Worm (Caenorhabditis elegans) whole organism, young adult: ENCODE data around the gene cox-11.

Experiments used
- B0336.3 ChIP-seq: fragments of 200-800 bp; sonication (Bioruptor generic); IDR thresholded peaks from 2 replicates; pipeline ENCODE4 v1.3.6; 2022; ENCODE audit warnings: missing genetic modification characterization, missing compliant biosample characterization
- D2030.7 ChIP-seq: fragments of 200-800 bp; sonication (Bioruptor generic); IDR thresholded peaks from 2 replicates; pipeline ENCODE4 v1.3.6; 2022; ENCODE audit warnings: missing genetic modification reagents, missing genetic modification characterization, missing compliant biosample characterization
- F22D6.2 ChIP-seq: sonication (generic microtip); optimal IDR thresholded peaks from 2 replicates; lab custom pipeline; 2016; ENCODE audit warnings: mild to moderate bottlenecking, missing genetic modification characterization, missing compliant biosample characterization
- F23B12.7 ChIP-seq: sonication (generic microtip); optimal IDR thresholded peaks from 2 replicates; lab custom pipeline; 2017; ENCODE audit warnings: missing genetic modification characterization, mild to moderate bottlenecking, missing compliant biosample characterization, antibody characterized with exemption, moderate library complexity; ENCODE audit not compliant: insufficient read depth
- F33H1.4 ChIP-seq: fragments of 200-800 bp; sonication (Bioruptor generic); IDR thresholded peaks from 2 replicates; pipeline ENCODE4 v1.3.6; 2022; ENCODE audit warnings: missing genetic modification reagents, missing genetic modification characterization, missing compliant biosample characterization
- F37B4.10 ChIP-seq: fragments of 200-800 bp; sonication (Bioruptor generic); IDR thresholded peaks from 2 replicates; pipeline ENCODE4 v1.3.6; 2022; ENCODE audit warnings: missing genetic modification characterization, missing compliant biosample characterization
- F49E8.2 ChIP-seq: sonication (generic microtip); optimal IDR thresholded peaks from 3 replicates; lab custom pipeline; 2017; ENCODE audit warnings: missing genetic modification characterization, mild to moderate bottlenecking, missing compliant biosample characterization, antibody characterized with exemption, moderate library complexity; ENCODE audit not compliant: insufficient read depth
- K12H6.12 ChIP-seq: fragments of 200-800 bp; sonication (Bioruptor generic); optimal IDR thresholded peaks from 2 replicates; lab custom pipeline; 2018; ENCODE audit warnings: mild to moderate bottlenecking, missing genetic modification characterization, missing compliant biosample characterization
- Y53G8AR.9 ChIP-seq: fragments of 200-800 bp; sonication (Bioruptor generic); conservative IDR thresholded peaks from 2 replicates; pipeline ENCODE4 v1.3.6; 2022; ENCODE audit warnings: missing genetic modification reagents, missing genetic modification characterization, missing compliant biosample characterization
- Y95B8A.8 ChIP-seq: fragments of 200-800 bp; sonication (Bioruptor generic); IDR thresholded peaks from 2 replicates; pipeline ENCODE4 v1.3.6; 2022; ENCODE audit warnings: missing genetic modification reagents, missing genetic modification characterization, missing compliant biosample characterization
- attf-5 ChIP-seq: fragments of 200-800 bp; sonication (Bioruptor generic); optimal IDR thresholded peaks from 2 replicates; lab custom pipeline; 2018; ENCODE audit warnings: mild to moderate bottlenecking, missing genetic modification characterization, missing compliant biosample characterization
- cebp-2 ChIP-seq: fragments of 200-800 bp; sonication (Bioruptor generic); IDR thresholded peaks from 2 replicates; pipeline ENCODE4 v1.3.6; 2022; ENCODE audit warnings: missing genetic modification characterization, missing compliant biosample characterization
- ceh-40 ChIP-seq: fragments of 200-800 bp; sonication (Bioruptor generic); IDR thresholded peaks from 2 replicates; pipeline ENCODE4 v1.3.6; 2022; ENCODE audit warnings: missing genetic modification characterization, missing compliant biosample characterization
- ceh-91 ChIP-seq: fragments of 200-800 bp; sonication (Bioruptor generic); IDR thresholded peaks from 2 replicates; pipeline ENCODE4 v1.3.6; 2022; ENCODE audit warnings: missing genetic modification reagents, missing genetic modification characterization, missing compliant biosample characterization
- chd-7 ChIP-seq: sonication (generic microtip); optimal IDR thresholded peaks from 2 replicates; lab custom pipeline; 2016; ENCODE audit warnings: mild to moderate bottlenecking, missing genetic modification characterization, moderate library complexity, missing compliant biosample characterization
- dpl-1 ChIP-seq: fragments of 150-350 bp; optimal IDR thresholded peaks from 2 replicates; lab custom pipeline; 2014; ENCODE audit warnings: missing biosample characterization, missing genetic modification reagents, missing genetic modification characterization
- efl-1 ChIP-seq: fragments of 150-350 bp; optimal IDR thresholded peaks from 2 replicates; lab custom pipeline; 2014; ENCODE audit warnings: missing biosample characterization, missing genetic modification reagents, missing genetic modification characterization
- egrh-3 ChIP-seq: fragments of 200-800 bp; sonication (Bioruptor generic); IDR thresholded peaks from 2 replicates; pipeline ENCODE4 v1.3.6; 2022; ENCODE audit warnings: missing genetic modification reagents, missing genetic modification characterization, missing compliant biosample characterization
- gei-17 ChIP-seq: fragments of 200-800 bp; sonication (Bioruptor generic); optimal IDR thresholded peaks from 2 replicates; lab custom pipeline; 2018; ENCODE audit warnings: mild to moderate bottlenecking, missing genetic modification characterization, missing compliant biosample characterization
- hlh-26 ChIP-seq: fragments of 200-800 bp; sonication (Bioruptor generic); conservative IDR thresholded peaks from 2 replicates; pipeline ENCODE4 v1.3.6; 2022; ENCODE audit warnings: missing genetic modification reagents, missing genetic modification characterization, missing compliant biosample characterization
- hmg-1.2 ChIP-seq: fragments of 200-800 bp; sonication (Bioruptor generic); IDR thresholded peaks from 2 replicates; pipeline ENCODE4 v1.3.6; 2022; ENCODE audit warnings: missing genetic modification reagents, missing genetic modification characterization, missing compliant biosample characterization
- hmg-20 ChIP-seq: fragments of 200-800 bp; sonication (Bioruptor generic); IDR thresholded peaks from 2 replicates; pipeline ENCODE4 v1.3.6; 2022; ENCODE audit warnings: missing genetic modification reagents, missing genetic modification characterization, missing compliant biosample characterization
- hrde-1 ChIP-seq: sonication (generic microtip); optimal IDR thresholded peaks from 2 replicates; lab custom pipeline; 2016; ENCODE audit warnings: missing genetic modification characterization, mild to moderate bottlenecking, missing compliant biosample characterization, moderate library complexity, missing genotype, missing genetic modification reagents, borderline replicate concordance
- lag-1 ChIP-seq: fragments of 200-800 bp; sonication (Bioruptor generic); IDR thresholded peaks from 2 replicates; pipeline ENCODE4 v1.3.6; 2022; ENCODE audit warnings: missing genetic modification reagents, missing genetic modification characterization, missing compliant biosample characterization
- let-607 ChIP-seq, 2 experiments: fragments of 200-800 bp in 1 of 2; sonication (Bioruptor generic) in 1 of 2; sonication (generic microtip) in 1 of 2; optimal IDR thresholded peaks; 2 replicates each; lab custom pipeline; 2016 to 2018; ENCODE audit warnings: mild to moderate bottlenecking in 2 of 2, missing compliant biosample characterization in 2 of 2, missing genetic modification characterization in 2 of 2, moderate library complexity in 2 of 2, missing genotype in 1 of 2
- lir-1 ChIP-seq: fragments of 200-800 bp; sonication (Bioruptor generic); conservative IDR thresholded peaks from 2 replicates; pipeline ENCODE4 v1.3.6; 2022; ENCODE audit warnings: missing genetic modification reagents, missing genetic modification characterization, missing compliant biosample characterization
- lsl-1 ChIP-seq: fragments of 200-800 bp; sonication (Bioruptor generic); optimal IDR thresholded peaks from 2 replicates; lab custom pipeline; 2018; ENCODE audit warnings: mild to moderate bottlenecking, missing genetic modification characterization, moderate library complexity, missing compliant biosample characterization
- madf-6 ChIP-seq: fragments of 200-800 bp; sonication (Bioruptor generic); IDR thresholded peaks from 2 replicates; pipeline ENCODE4 v1.3.6; 2022; ENCODE audit warnings: missing genetic modification reagents, missing genetic modification characterization, missing compliant biosample characterization
- mcd-1 ChIP-seq: fragments of 200-800 bp; sonication (Bioruptor generic); IDR thresholded peaks from 2 replicates; pipeline ENCODE4 v1.3.6; 2022; ENCODE audit warnings: missing genetic modification reagents, missing genetic modification characterization, missing compliant biosample characterization
- mel-28 ChIP-seq: sonication (generic microtip); optimal IDR thresholded peaks from 2 replicates; lab custom pipeline; 2016; ENCODE audit warnings: borderline replicate concordance, mild to moderate bottlenecking, missing genetic modification characterization, missing compliant biosample characterization
- nhr-120 ChIP-seq: fragments of 200-800 bp; sonication (Bioruptor generic); IDR thresholded peaks from 2 replicates; pipeline ENCODE4 v1.3.6; 2022; ENCODE audit warnings: missing genetic modification characterization, missing compliant biosample characterization
- nhr-179 ChIP-seq: sonication (generic microtip); optimal IDR thresholded peaks from 2 replicates; lab custom pipeline; 2016; ENCODE audit warnings: mild to moderate bottlenecking, missing genetic modification characterization, missing compliant biosample characterization
- nhr-27 ChIP-seq: fragments of 200-800 bp; sonication (Bioruptor generic); optimal IDR thresholded peaks from 2 replicates; lab custom pipeline; 2018; ENCODE audit warnings: mild to moderate bottlenecking, missing genetic modification characterization, moderate library complexity, missing compliant biosample characterization
- nhr-80 ChIP-seq: sonication (generic microtip); optimal IDR thresholded peaks from 2 replicates; lab custom pipeline; 2016; ENCODE audit warnings: missing genetic modification characterization, missing compliant biosample characterization
- nhr-90 ChIP-seq: sonication (generic microtip); optimal IDR thresholded peaks from 2 replicates; lab custom pipeline; 2016; ENCODE audit warnings: missing genotype, mild to moderate bottlenecking, missing genetic modification characterization, missing compliant biosample characterization
- rcor-1 ChIP-seq: fragments of 200-800 bp; sonication (Bioruptor generic); IDR thresholded peaks from 2 replicates; pipeline ENCODE4 v1.3.6; 2022; ENCODE audit warnings: missing genetic modification reagents, missing genetic modification characterization, missing compliant biosample characterization
- snpc-4 ChIP-seq, 5 experiments: fragments of 150-350 bp in 1 of 5; sonication (generic microtip) in 4 of 5; optimal IDR thresholded peaks; 2 replicates each; lab custom pipeline; 2014 to 2018; ENCODE audit warnings: missing genetic modification characterization in 5 of 5, missing biosample characterization in 3 of 5, antibody characterized with exemption in 2 of 5, mild to moderate bottlenecking in 2 of 5, missing compliant biosample characterization in 2 of 5, missing genotype in 2 of 5, moderate library complexity in 2 of 5, missing genetic modification reagents in 1 of 5
- tbp1 ChIP-seq: fragments of 200-800 bp; sonication (Bioruptor generic); optimal IDR thresholded peaks from 2 replicates; lab custom pipeline; 2018; ENCODE audit warnings: mild to moderate bottlenecking, missing genetic modification characterization, missing compliant biosample characterization
- tbx-9 ChIP-seq: sonication (generic microtip); optimal IDR thresholded peaks from 2 replicates; lab custom pipeline; 2016; ENCODE audit warnings: borderline replicate concordance, missing genetic modification characterization, inconsistent platforms, missing compliant biosample characterization
- xnd-1 ChIP-seq: sonication (generic microtip); optimal IDR thresholded peaks from 2 replicates; lab custom pipeline; 2016; ENCODE audit warnings: missing genotype, missing genetic modification reagents, missing genetic modification characterization, missing compliant biosample characterization
- ztf-25 ChIP-seq: fragments of 200-800 bp; sonication (Bioruptor generic); IDR thresholded peaks from 2 replicates; pipeline ENCODE4 v1.3.6; 2022; ENCODE audit warnings: missing genetic modification reagents, missing genetic modification characterization, missing compliant biosample characterization
- ztf-28 ChIP-seq: fragments of 200-800 bp; sonication (Bioruptor generic); IDR thresholded peaks from 2 replicates; pipeline ENCODE4 v1.3.6; 2022; ENCODE audit warnings: missing genetic modification reagents, missing genetic modification characterization, missing compliant biosample characterization

cox-11 gene

ce11 chrIV:13272494-13272893, 28.4 kb downstream of the cox-11 start, which contains the start of gene unc-26:
Gene unc-26, minus strand, starts transcription at chrIV:13272516.
- TF ChIP-seq mcd-1 (GFP tag; lab: Robert Waterston, UW) (no peak), hmg-1.2 (GFP tag; lab: Robert Waterston, UW) (peak; percentile 93)

ce11 chrIV:13282778-13283177, 38.7 kb downstream of the cox-11 start, which contains the start of gene cpsf-3:
Gene cpsf-3, minus strand, starts transcription at chrIV:13282878.
- TF ChIP-seq let-607 (tag; optimal IDR thresholded peaks at IDR 0.05; lab: Kevin White, UChicago), result no peak
- TF ChIP-seq F23B12.7 (tag; lab: Kevin White, UChicago), result no peak
- no peak for TF ChIP-seq hmg-20 (GFP tag; lab: Robert Waterston, UW)
- no peak for TF ChIP-seq madf-6 (GFP tag; lab: Robert Waterston, UW)
- TF ChIP-seq ztf-28 (GFP tag; lab: Robert Waterston, UW), result no peak
- no peak for TF ChIP-seq nhr-120 (GFP tag; lab: Robert Waterston, UW)
- TF ChIP-seq F37B4.10 (GFP tag; lab: Robert Waterston, UW), result no peak

- TF ChIP-seq efl-1 (GFP tag; lab: Kevin White, UChicago) (peak; percentile 21), ceh-40 (GFP tag; lab: Robert Waterston, UW) (no peak), nhr-179 (no peak), hrde-1 (no peak), cebp-2 (0 out of 2 replicates have a peak, but pooled peaks have one; percentile 51), lag-1 (no peak), attf-5 (GFP tag; lab: Kevin White, UChicago) (peak; percentile 16), snpc-4 (GFP tag; optimal IDR thresholded peaks at IDR 0.05; lab: Kevin White, UChicago) (no peak), snpc-4 (tag; optimal IDR thresholded peaks at IDR 0.05; lab: Kevin White, UChicago) (no peak), F22D6.2 (tag; lab: Kevin White, UChicago) (no peak), Y95B8A.8 (no peak), tbx-9 (tag; lab: Kevin White, UChicago) (no peak), chd-7 (tag; lab: Kevin White, UChicago) (no peak), egrh-3 (no peak), nhr-80 (tag; lab: Kevin White, UChicago) (no peak), B0336.3 (GFP tag; lab: Robert Waterston, UW) (no peak), K12H6.12 (tag; lab: Kevin White, UChicago) (no peak), ceh-91 (GFP tag; lab: Robert Waterston, UW) (no peak)
Measured at ce11 chrIV:13289321-13289720, 45.2 kb downstream of the cox-11 start, which contains the start of gene Y67H2A.10. Gene Y67H2A.10, minus strand, starts transcription at chrIV:13289504.

- TF ChIP-seq hlh-26 (GFP tag; lab: Robert Waterston, UW) (no peak), nhr-27 (no peak), xnd-1 (tag; lab: Kevin White, UChicago) (peak; percentile 20), lir-1 (GFP tag; lab: Robert Waterston, UW) (no peak), dpl-1 (peak; percentile 4), D2030.7 (GFP tag; lab: Robert Waterston, UW) (peak; percentile 50; the same call in 1 of the 2 replicates), rcor-1 (GFP tag; lab: Robert Waterston, UW) (no peak), F37B4.10 (GFP tag; lab: Robert Waterston, UW) (no peak), mel-28 (tag; lab: Kevin White, UChicago) (no peak), F49E8.2 (tag; lab: Kevin White, UChicago) (peak; percentile 54), ceh-40 (GFP tag; lab: Robert Waterston, UW) (no peak), snpc-4 (GFP tag; optimal IDR thresholded peaks at IDR 0.05; lab: Kevin White, UChicago) (no peak), snpc-4 (tag; optimal IDR thresholded peaks at IDR 0.05; lab: Kevin White, UChicago) (peak in 1 of 4 experiments; percentile 43), cebp-2 (no peak), F33H1.4 (GFP tag; lab: Robert Waterston, UW) (peak; percentile 77), Y53G8AR.9 (GFP tag; lab: Robert Waterston, UW) (no peak), gei-17 (GFP tag; lab: Kevin White, UChicago) (no peak), ztf-25 (GFP tag; lab: Robert Waterston, UW) (no peak), lsl-1 (peak; percentile 81), madf-6 (GFP tag; lab: Robert Waterston, UW) (peak; percentile 48; the same call in 1 of the 2 replicates), nhr-90 (tag; lab: Kevin White, UChicago) (no peak), Y95B8A.8 (no peak), K12H6.12 (tag; lab: Kevin White, UChicago) (no peak), hmg-20 (GFP tag; lab: Robert Waterston, UW) (no peak), tbp1 (no peak)
Measured at ce11 chrIV:13290239-13290638, 46.1 kb downstream of the cox-11 start.
